Fruit fly (Drosophila melanogaster) whole organism, embryonic: ENCODE results near the gene CG8034.

Experiments used
- Atf6 ChIP-seq: fragments of 200-800 bp; sonication (Bioruptor generic); IDR thresholded peaks from 2 replicates; pipeline ENCODE4 v1.3.6; 2022; ENCODE audit warnings: missing biosample characterization, missing genetic modification characterization
- CG11093 ChIP-seq: fragments of 200-800 bp; sonication (Bioruptor generic); IDR thresholded peaks from 3 replicates; pipeline ENCODE4 v1.3.6; 2022; ENCODE audit warnings: missing biosample characterization, missing genetic modification characterization
- CG11723 ChIP-seq: fragments of 200-800 bp; sonication (Bioruptor generic); optimal IDR thresholded peaks from 2 replicates; lab custom pipeline; 2017; ENCODE audit warnings: missing biosample characterization, mild to moderate bottlenecking, missing genetic modification characterization
- CG12299 ChIP-seq: fragments of 200-800 bp; sonication (Bioruptor generic); optimal IDR thresholded peaks from 2 replicates; lab custom pipeline; 2018; ENCODE audit warnings: missing biosample characterization, mild to moderate bottlenecking, missing genetic modification characterization
- CG14014 ChIP-seq: fragments of 200-800 bp; sonication (Bioruptor generic); IDR thresholded peaks from 2 replicates; pipeline ENCODE4 v1.3.6; 2022; ENCODE audit warnings: missing biosample characterization, missing genetic modification characterization
- CG15011 ChIP-seq: fragments of 200-800 bp; sonication (Bioruptor generic); optimal IDR thresholded peaks from 3 replicates; lab custom pipeline; 2018; ENCODE audit warnings: missing biosample characterization, mild to moderate bottlenecking, missing genetic modification characterization
- CG15514 ChIP-seq: fragments of 200-800 bp; sonication (Bioruptor generic); optimal IDR thresholded peaks from 3 replicates; lab custom pipeline; 2017; ENCODE audit warnings: missing biosample characterization, missing genetic modification characterization, mild to moderate bottlenecking, moderate library complexity, missing genetic modification reagents
- CG17359 ChIP-seq: fragments of 200-800 bp; sonication (Bioruptor generic); optimal IDR thresholded peaks from 3 replicates; lab custom pipeline; 2018; ENCODE audit warnings: missing biosample characterization, mild to moderate bottlenecking, missing genetic modification characterization, moderate library complexity
- CG17361 ChIP-seq: fragments of 200-800 bp; sonication (Bioruptor generic); IDR thresholded peaks from 3 replicates; pipeline ENCODE4 v1.3.6; 2022; ENCODE audit warnings: missing biosample characterization, missing genetic modification characterization
- CG2678 ChIP-seq: fragments of 200-800 bp; sonication (Bioruptor generic); optimal IDR thresholded peaks from 3 replicates; lab custom pipeline; 2019; ENCODE audit warnings: missing biosample characterization, mild to moderate bottlenecking, missing genetic modification characterization, moderate library complexity
- CG31365 ChIP-seq: fragments of 200-800 bp; sonication (Bioruptor generic); optimal IDR thresholded peaks from 2 replicates; lab custom pipeline; 2018; ENCODE audit warnings: missing biosample characterization, mild to moderate bottlenecking, missing genetic modification characterization
- CG3407 ChIP-seq: fragments of 200-800 bp; sonication (Bioruptor generic); optimal IDR thresholded peaks from 2 replicates; lab custom pipeline; 2018; ENCODE audit warnings: missing biosample characterization, mild to moderate bottlenecking, missing genetic modification characterization
- CG34376 ChIP-seq: fragments of 200-800 bp; sonication (Bioruptor generic); optimal IDR thresholded peaks from 2 replicates; lab custom pipeline; 2018; ENCODE audit warnings: missing biosample characterization, mild to moderate bottlenecking, missing genetic modification characterization
- CG8924 ChIP-seq: fragments of 200-800 bp; optimal IDR thresholded peaks from 3 replicates; lab custom pipeline; 2019; ENCODE audit warnings: missing biosample characterization, mild to moderate bottlenecking, missing genetic modification characterization, moderate library complexity
- MESR4 ChIP-seq: fragments of 200-800 bp; sonication (Bioruptor generic); optimal IDR thresholded peaks from 2 replicates; lab custom pipeline; 2018; ENCODE audit warnings: missing biosample characterization, mild to moderate bottlenecking, missing genetic modification characterization, moderate library complexity
- Med ChIP-seq: fragments of 200-800 bp; sonication (Bioruptor generic); peaks from one replicate; lab custom pipeline; 2016; ENCODE audit warnings: missing biosample characterization, missing genetic modification characterization, mild to moderate bottlenecking, inconsistent platforms, moderate library complexity
- Rfx ChIP-seq: fragments of 200-800 bp; sonication (Bioruptor generic); IDR thresholded peaks from 2 replicates; pipeline ENCODE4 v1.3.6; 2022; ENCODE audit warnings: missing biosample characterization, missing genetic modification characterization
- bowl ChIP-seq: fragments of 200-800 bp; sonication (Bioruptor generic); IDR thresholded peaks from 2 replicates; pipeline ENCODE4 v1.3.6; 2022; ENCODE audit warnings: missing biosample characterization, missing genetic modification characterization
- cato ChIP-seq: fragments of 200-800 bp; sonication (Bioruptor generic); optimal IDR thresholded peaks from 2 replicates; lab custom pipeline; 2016; ENCODE audit warnings: missing biosample characterization, missing genetic modification characterization, borderline replicate concordance
- crp ChIP-seq, 2 experiments: fragments of 200-800 bp; sonication (Bioruptor generic); optimal IDR thresholded peaks; 2 replicates in 1 of 2; 3 replicates in 1 of 2; lab custom pipeline; 2017; ENCODE audit warnings: missing biosample characterization in 2 of 2, missing genetic modification characterization in 2 of 2, mild to moderate bottlenecking in 1 of 2, moderate library complexity in 1 of 2
- exex ChIP-seq: fragments of 200-800 bp; sonication (Bioruptor generic); optimal IDR thresholded peaks from 4 replicates; lab custom pipeline; 2018; ENCODE audit warnings: missing biosample characterization, mild to moderate bottlenecking, missing genetic modification characterization, moderate library complexity
- mirr ChIP-seq: fragments of 200-800 bp; sonication (Bioruptor generic); optimal IDR thresholded peaks from 3 replicates; lab custom pipeline; 2018; ENCODE audit warnings: missing biosample characterization, mild to moderate bottlenecking, missing genetic modification characterization
- nmo ChIP-seq: fragments of 200-800 bp; sonication (Bioruptor generic); optimal IDR thresholded peaks from 2 replicates; lab custom pipeline; 2018; ENCODE audit warnings: missing biosample characterization, mild to moderate bottlenecking, missing genetic modification characterization, moderate library complexity
- repo ChIP-seq: fragments of 200-800 bp; sonication (Bioruptor generic); optimal IDR thresholded peaks from 2 replicates; lab custom pipeline; 2016; ENCODE audit warnings: missing biosample characterization, missing genetic modification characterization
- run ChIP-seq: fragments of 200-800 bp; sonication (Bioruptor generic); optimal IDR thresholded peaks from 3 replicates; lab custom pipeline; 2018; ENCODE audit warnings: missing biosample characterization, mild to moderate bottlenecking, missing genetic modification characterization
- sens ChIP-seq: fragments of 200-800 bp; sonication (Bioruptor generic); peaks from one replicate; lab custom pipeline; 2016; ENCODE audit warnings: missing biosample characterization, missing genetic modification characterization
- sug ChIP-seq: fragments of 200-800 bp; optimal IDR thresholded peaks from 2 replicates; lab custom pipeline; 2019; ENCODE audit warnings: missing biosample characterization, mild to moderate bottlenecking, missing genetic modification characterization, moderate library complexity
- twi ChIP-seq: fragments of 200-800 bp; optimal IDR thresholded peaks from 2 replicates; lab custom pipeline; 2019; ENCODE audit warnings: missing biosample characterization, mild to moderate bottlenecking, missing genetic modification characterization, moderate library complexity

Gene CG8034

DNA sequence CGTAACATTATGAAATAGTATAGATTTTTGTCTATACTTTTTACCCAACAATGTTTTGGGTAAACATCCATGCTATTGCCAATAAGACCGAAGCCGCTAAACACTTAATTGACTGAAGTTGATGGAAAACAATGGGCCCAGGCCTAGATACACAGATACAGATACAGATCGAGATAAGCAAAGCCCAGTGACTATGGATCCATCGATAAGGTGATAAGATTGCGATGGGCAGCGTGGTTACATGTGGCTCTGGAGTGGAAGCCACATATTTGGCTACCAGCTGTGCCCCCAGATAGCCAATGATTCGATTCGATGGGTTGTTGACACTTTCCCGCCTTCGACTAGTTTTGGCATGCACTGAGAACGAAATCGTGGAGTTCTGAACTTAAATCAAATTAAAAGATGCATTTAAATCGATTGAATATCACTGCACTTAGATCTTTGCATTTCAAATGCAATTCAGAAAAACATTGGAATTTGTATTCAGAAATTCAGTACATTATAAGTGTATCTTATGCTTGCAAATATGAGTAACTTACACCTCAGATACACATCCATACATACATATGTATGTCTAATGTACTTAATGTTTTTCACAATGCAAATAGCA, 57.6 kb downstream of the CG8034 start (continued):
- 0 out of 2 replicates have a peak, but pooled peaks have one; percentile 25 for TF ChIP-seq Rfx
- peak; percentile 7 for TF ChIP-seq mirr
- TF ChIP-seq crp (GFP tag; optimal IDR thresholded peaks at IDR 0.05; lab: Kevin White, UChicago): no peak
- TF ChIP-seq CG3407 (GFP tag; lab: Kevin White, UChicago): no peak
- TF ChIP-seq CG2678 (tag; lab: Kevin White, UChicago): peak; percentile 30
- peak; percentile 64 for TF ChIP-seq sens (GFP tag; lab: Kevin White, UChicago)
- no peak for TF ChIP-seq CG11723
- TF ChIP-seq CG8924 (tag; lab: Kevin White, UChicago): no peak
- TF ChIP-seq CG17359 (tag; lab: Kevin White, UChicago): no peak
- peak; percentile 8 for TF ChIP-seq twi
- TF ChIP-seq sug: peak; percentile 57
- TF ChIP-seq Atf6 (GFP tag; lab: Robert Waterston, UW): 0 out of 2 replicates have a peak, but pooled peaks have one; percentile 13
- TF ChIP-seq CG34376 (GFP tag; lab: Kevin White, UChicago): peak; percentile 33
- peak; percentile 43 for TF ChIP-seq exex (tag; lab: Kevin White, UChicago)
- 0 out of 3 replicates have a peak, but pooled peaks have one; percentile 13 for TF ChIP-seq CG17361
- TF ChIP-seq Med (GFP tag; lab: Kevin White, UChicago): peak; percentile 60

DNA sequence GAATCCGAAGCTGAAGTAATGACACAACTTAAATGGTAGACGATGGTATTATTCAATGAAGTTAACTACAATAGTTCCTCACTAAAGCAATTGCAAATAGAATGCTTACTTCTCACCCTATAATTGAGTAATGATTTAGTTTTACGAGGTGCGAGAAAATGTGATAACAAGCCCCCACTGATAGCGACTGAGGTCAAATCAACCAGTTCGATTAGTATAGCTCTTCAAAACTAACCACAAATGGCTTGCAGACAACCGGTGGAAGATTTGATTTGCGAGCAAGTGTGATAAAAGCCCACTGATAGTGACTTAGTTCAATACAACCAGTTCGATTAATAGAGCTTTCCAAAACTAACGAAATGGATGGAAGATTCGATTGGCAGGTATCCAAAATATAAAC, 58.6 kb downstream of the CG8034 start:
- TF ChIP-seq repo (no peak), mirr (peak; percentile 76), nmo (GFP tag; lab: Kevin White, UChicago) (no peak), CG31365 (tag; lab: Kevin White, UChicago) (no peak), CG15011 (no peak), exex (tag; lab: Kevin White, UChicago) (peak; percentile 69), MESR4 (GFP tag; lab: Kevin White, UChicago) (no peak), sug (peak; percentile 78), CG12299 (tag; lab: Kevin White, UChicago) (no peak), CG34376 (GFP tag; lab: Kevin White, UChicago) (peak; percentile 11), run (tag; lab: Kevin White, UChicago) (peak; percentile 48), CG15514 (GFP tag; lab: Kevin White, UChicago) (peak; percentile 37)

- TF ChIP-seq CG11093 (GFP tag; lab: Robert Waterston, UW): no peak
- no peak for TF ChIP-seq cato (GFP tag; lab: Kevin White, UChicago)
- no peak for TF ChIP-seq CG34376 (GFP tag; lab: Kevin White, UChicago)
- no peak for TF ChIP-seq CG14014 (GFP tag; lab: Robert Waterston, UW)
- no peak for TF ChIP-seq bowl (GFP tag; lab: Robert Waterston, UW)
Measured at dm6 chrX:19238613-19239012, 59.3 kb downstream of the CG8034 start.
